Fruit fly (Drosophila melanogaster): ENCODE data around the gene RpL17.

Gene RpL17

dm6 chrX:6699255-6699885 lies 44.7 kb downstream of the RpL17 start, which contains the start of gene CG14441 (continued):
- TF ChIP-seq CG34224 (GFP tag; IDR thresholded peaks at IDR 0.05; ENCODE audit: partially characterized antibody): peak; percentile 100
- TF ChIP-seq corto (GFP tag; optimal IDR thresholded peaks at IDR 0.05): peak; percentile 75
- TF ChIP-seq hb (GFP tag; IDR thresholded peaks at IDR 0.05; ENCODE audit: partially characterized antibody): peak; percentile 93
- no peak for TF ChIP-seq Mrtf (GFP tag; IDR thresholded peaks at IDR 0.05)
- no peak for TF ChIP-seq CG1647 (GFP tag; optimal IDR thresholded peaks at IDR 0.05)
- TF ChIP-seq CG10274 (GFP tag; optimal IDR thresholded peaks at IDR 0.05): no peak
- TF ChIP-seq C15 (GFP tag; IDR thresholded peaks at IDR 0.05): no peak
- TF ChIP-seq rib (GFP tag; IDR thresholded peaks at IDR 0.05): no peak
- TF ChIP-seq ERR (GFP tag; optimal IDR thresholded peaks at IDR 0.05): peak; percentile 55
- peak; percentile 26 for TF ChIP-seq CrebB (tag; optimal IDR thresholded peaks at IDR 0.05)
- no peak for TF ChIP-seq dan (GFP tag; IDR thresholded peaks at IDR 0.05)
- peak; percentile 66; the same call in 1 of the 3 replicates for TF ChIP-seq ci (GFP tag; IDR thresholded peaks at IDR 0.05)
- TF ChIP-seq CTCF (GFP tag; optimal IDR thresholded peaks at IDR 0.05): no peak
- peak; percentile 5 for TF ChIP-seq wek (GFP tag; optimal IDR thresholded peaks at IDR 0.05)
- TF ChIP-seq CG4707 (GFP tag; optimal IDR thresholded peaks at IDR 0.05): peak; percentile 41
- no peak for TF ChIP-seq CG14014 (GFP tag; IDR thresholded peaks at IDR 0.05)
- peak; percentile 95 for TF ChIP-seq tna (GFP tag; IDR thresholded peaks at IDR 0.05; ENCODE audit: partially characterized antibody)
- TF ChIP-seq CG12942 (GFP tag; optimal IDR thresholded peaks at IDR 0.05): no peak
- peak; percentile 99 for TF ChIP-seq unc-4 (GFP tag; IDR thresholded peaks at IDR 0.05; ENCODE audit: partially characterized antibody)
- no peak for TF ChIP-seq ftz-f1 (GFP tag; optimal IDR thresholded peaks at IDR 0.05)
- no peak for TF ChIP-seq ssp (GFP tag; IDR thresholded peaks at IDR 0.05)
- TF ChIP-seq Sin3A (optimal IDR thresholded peaks at IDR 0.05): no peak
- TF ChIP-seq CG6175 (GFP tag; IDR thresholded peaks at IDR 0.05): no peak
- TF ChIP-seq Opbp (GFP tag; IDR thresholded peaks at IDR 0.05; ENCODE audit: partially characterized antibody): peak; percentile 93
- TF ChIP-seq CG1832 (GFP tag; optimal IDR thresholded peaks at IDR 0.05): no peak
- TF ChIP-seq ewg (GFP tag; optimal IDR thresholded peaks at IDR 0.05): no peak
- TF ChIP-seq lbe (GFP tag; optimal IDR thresholded peaks at IDR 0.05): peak; percentile 43
- TF ChIP-seq CG17612 (GFP tag; IDR thresholded peaks at IDR 0.05): no peak
- peak; percentile 52 for TF ChIP-seq mirr (GFP tag; optimal IDR thresholded peaks at IDR 0.05)
- peak; percentile 73 for TF ChIP-seq nom (GFP tag; optimal IDR thresholded peaks at IDR 0.05)
- peak; percentile 62 for TF ChIP-seq Dad (GFP tag; optimal IDR thresholded peaks at IDR 0.05)
- TF ChIP-seq CG16815 (GFP tag; optimal IDR thresholded peaks at IDR 0.05): no peak
- no peak for TF ChIP-seq CG9215 (GFP tag; IDR thresholded peaks at IDR 0.05)
- TF ChIP-seq HLH54F (GFP tag; optimal IDR thresholded peaks at IDR 0.05): peak; percentile 11
- TF ChIP-seq CG17359 (tag; optimal IDR thresholded peaks at IDR 0.05): peak; percentile 30
- TF ChIP-seq ttk (GFP tag; IDR thresholded peaks at IDR 0.05): no peak
- TF ChIP-seq CG2889 (GFP tag; IDR thresholded peaks at IDR 0.05): no peak
- no peak for TF ChIP-seq Six4 (GFP tag; optimal IDR thresholded peaks at IDR 0.05)
- TF ChIP-seq p53 (GFP tag; optimal IDR thresholded peaks at IDR 0.05): peak; percentile 93
- no peak for TF ChIP-seq Ravus (GFP tag; IDR thresholded peaks at IDR 0.05)
- TF ChIP-seq CG4404 (GFP tag; IDR thresholded peaks at IDR 0.05): no peak
- TF ChIP-seq CG7556 (GFP tag; optimal IDR thresholded peaks at IDR 0.05): peak; percentile 43
- TF ChIP-seq cas (GFP tag; IDR thresholded peaks at IDR 0.05): no peak
- TF ChIP-seq Side (GFP tag; optimal IDR thresholded peaks at IDR 0.05): peak; percentile 2
- TF ChIP-seq CG10959 (GFP tag; IDR thresholded peaks at IDR 0.05): no peak
- TF ChIP-seq CG1603 (tag; optimal IDR thresholded peaks at IDR 0.05): peak; percentile 32
- peak; percentile 62 for TF ChIP-seq CG42726 (GFP tag; IDR thresholded peaks at IDR 0.05; ENCODE audit: partially characterized antibody)
- TF ChIP-seq H15 (GFP tag; IDR thresholded peaks at IDR 0.05): no peak
- no peak for TF ChIP-seq fu2 (GFP tag; optimal IDR thresholded peaks at IDR 0.05)
- no peak for TF ChIP-seq al (GFP tag; IDR thresholded peaks at IDR 0.05)
- no peak for TF ChIP-seq Gsc (GFP tag; IDR thresholded peaks at IDR 0.05)
- no peak for TF ChIP-seq gsb (GFP tag; IDR thresholded peaks at IDR 0.05)

All from whole organism, embryonic.